Worm (Caenorhabditis elegans) whole organism, late embryonic: ENCODE results near the gene ptr-15.

Experiments
- C08G9.2 ChIP-seq: sonication (generic microtip); optimal IDR thresholded peaks from 2 replicates; lab custom pipeline; 2016; ENCODE audit warnings: mild to moderate bottlenecking, missing genetic modification characterization, moderate library complexity, missing compliant biosample characterization
- C38D4.7 ChIP-seq: fragments of 200-800 bp; sonication (Bioruptor generic); optimal IDR thresholded peaks from 2 replicates; lab custom pipeline; 2018; ENCODE audit warnings: mild to moderate bottlenecking, missing genetic modification characterization, moderate library complexity, missing compliant biosample characterization
- F13H6.1 ChIP-seq: sonication (generic microtip); optimal IDR thresholded peaks from 2 replicates; lab custom pipeline; 2016; ENCODE audit warnings: missing genetic modification characterization, missing compliant biosample characterization
- K02D7.2 ChIP-seq: sonication (generic microtip); optimal IDR thresholded peaks from 2 replicates; lab custom pipeline; 2017; ENCODE audit warnings: mild to moderate bottlenecking, missing genetic modification characterization, missing compliant biosample characterization
- Y22D7AL.16 ChIP-seq: sonication (generic microtip); optimal IDR thresholded peaks from 2 replicates; lab custom pipeline; 2016; ENCODE audit warnings: missing genetic modification characterization, missing compliant biosample characterization
- ahr-1 ChIP-seq: sonication (generic microtip); optimal IDR thresholded peaks from 2 replicates; lab custom pipeline; 2016; ENCODE audit warnings: missing genetic modification characterization, missing compliant biosample characterization
- ceh-14 ChIP-seq: sonication (generic microtip); optimal IDR thresholded peaks from 2 replicates; lab custom pipeline; 2016; ENCODE audit warnings: missing genotype, missing genetic modification characterization, missing compliant biosample characterization
- ceh-18 ChIP-seq: sonication (generic microtip); optimal IDR thresholded peaks from 2 replicates; lab custom pipeline; 2016; ENCODE audit warnings: missing genetic modification characterization, missing compliant biosample characterization
- ceh-19 ChIP-seq: fragments of 200-800 bp; sonication (Bioruptor generic); optimal IDR thresholded peaks from 2 replicates; lab custom pipeline; 2018; ENCODE audit warnings: mild to moderate bottlenecking, missing genetic modification characterization, missing compliant biosample characterization
- ceh-2 ChIP-seq: sonication (generic microtip); optimal IDR thresholded peaks from 2 replicates; lab custom pipeline; 2016; ENCODE audit warnings: missing genotype, missing genetic modification characterization, missing compliant biosample characterization
- ceh-22 ChIP-seq: sonication (generic microtip); optimal IDR thresholded peaks from 2 replicates; lab custom pipeline; 2017; ENCODE audit warnings: missing biosample characterization, missing genetic modification characterization
- ceh-24 ChIP-seq: sonication (generic microtip); optimal IDR thresholded peaks from 2 replicates; lab custom pipeline; 2016; ENCODE audit warnings: mild to moderate bottlenecking, missing genetic modification characterization, missing compliant biosample characterization
- ceh-31 ChIP-seq: sonication (generic microtip); optimal IDR thresholded peaks from 2 replicates; lab custom pipeline; 2016; ENCODE audit warnings: missing genetic modification characterization, missing compliant biosample characterization
- ceh-34 ChIP-seq: sonication (generic microtip); optimal IDR thresholded peaks from 2 replicates; lab custom pipeline; 2016; ENCODE audit warnings: mild to moderate bottlenecking, missing genetic modification characterization, missing compliant biosample characterization
- ceh-6 ChIP-seq: fragments of 200-800 bp; sonication (Bioruptor generic); optimal IDR thresholded peaks from 2 replicates; lab custom pipeline; 2018; ENCODE audit warnings: mild to moderate bottlenecking, missing genetic modification characterization, missing compliant biosample characterization
- elt-4 ChIP-seq: sonication (generic microtip); optimal IDR thresholded peaks from 2 replicates; lab custom pipeline; 2016; ENCODE audit warnings: missing genetic modification characterization, missing compliant biosample characterization
- ets-4 ChIP-seq: sonication (generic microtip); optimal IDR thresholded peaks from 2 replicates; lab custom pipeline; 2016; ENCODE audit warnings: missing genetic modification characterization, missing compliant biosample characterization
- fax-1 ChIP-seq: sonication (generic microtip); optimal IDR thresholded peaks from 2 replicates; lab custom pipeline; 2016; ENCODE audit warnings: missing genotype, missing genetic modification characterization, missing compliant biosample characterization
- fkh-10 ChIP-seq: fragments of 150-350 bp; optimal IDR thresholded peaks from 2 replicates; lab custom pipeline; 2014; ENCODE audit warnings: missing biosample characterization, missing genetic modification reagents, missing genetic modification characterization
- hlh-13 ChIP-seq: fragments of 200-800 bp; sonication (Bioruptor generic); optimal IDR thresholded peaks from 2 replicates; lab custom pipeline; 2018; ENCODE audit warnings: mild to moderate bottlenecking, missing genetic modification characterization, missing compliant biosample characterization
- hlh-30 ChIP-seq: sonication (generic microtip); optimal IDR thresholded peaks from 2 replicates; lab custom pipeline; 2017; ENCODE audit warnings: antibody characterized with exemption, missing genetic modification characterization, missing compliant biosample characterization; ENCODE audit not compliant: insufficient read depth
- hlh-6 ChIP-seq: sonication (generic microtip); optimal IDR thresholded peaks from 2 replicates; lab custom pipeline; 2016; ENCODE audit warnings: missing genotype, missing genetic modification characterization, missing compliant biosample characterization
- hlh-8 ChIP-seq: sonication (generic microtip); optimal IDR thresholded peaks from 2 replicates; lab custom pipeline; 2016; ENCODE audit warnings: missing genotype, missing genetic modification characterization, missing compliant biosample characterization
- lim-6 ChIP-seq: sonication (generic microtip); optimal IDR thresholded peaks from 2 replicates; lab custom pipeline; 2016; ENCODE audit warnings: missing genetic modification characterization, missing compliant biosample characterization
- madf-2 ChIP-seq: sonication (generic microtip); optimal IDR thresholded peaks from 2 replicates; lab custom pipeline; 2017; ENCODE audit warnings: missing genetic modification characterization, missing compliant biosample characterization
- nhr-11 ChIP-seq: fragments of 150-350 bp; optimal IDR thresholded peaks from 2 replicates; lab custom pipeline; 2014; ENCODE audit warnings: missing biosample characterization, missing genetic modification characterization
- nhr-232 ChIP-seq: sonication (generic microtip); optimal IDR thresholded peaks from 2 replicates; lab custom pipeline; 2016; ENCODE audit warnings: missing genetic modification characterization, missing compliant biosample characterization
- npax-4 ChIP-seq: sonication (generic microtip); optimal IDR thresholded peaks from 2 replicates; lab custom pipeline; 2016; ENCODE audit warnings: missing genetic modification characterization, missing compliant biosample characterization
- pat-9 ChIP-seq: fragments of 200-800 bp; sonication (Bioruptor generic); optimal IDR thresholded peaks from 2 replicates; lab custom pipeline; 2018; ENCODE audit warnings: mild to moderate bottlenecking, missing genetic modification characterization, moderate library complexity, missing compliant biosample characterization
- pha-2 ChIP-seq: sonication (generic microtip); optimal IDR thresholded peaks from 2 replicates; lab custom pipeline; 2017; ENCODE audit warnings: mild to moderate bottlenecking, missing genetic modification characterization, missing compliant biosample characterization
- ref-2 ChIP-seq: sonication (generic microtip); optimal IDR thresholded peaks from 2 replicates; lab custom pipeline; 2016; ENCODE audit warnings: missing genetic modification characterization, missing compliant biosample characterization
- syd-9 ChIP-seq: sonication (generic microtip); optimal IDR thresholded peaks from 2 replicates; lab custom pipeline; 2016; ENCODE audit warnings: mild to moderate bottlenecking, missing genetic modification characterization, moderate library complexity, missing compliant biosample characterization
- unc-3 ChIP-seq, 2 experiments: fragments of 200-800 bp in 1 of 2; sonication (Bioruptor generic) in 1 of 2; sonication (generic microtip) in 1 of 2; conservative IDR thresholded peaks in 1 of 2; optimal IDR thresholded peaks in 1 of 2; 2 replicates each; pipeline versions ENCODE4 v1.3.6 to Lab custom; 2016 to 2022; ENCODE audit warnings: missing compliant biosample characterization in 2 of 2, missing genetic modification characterization in 2 of 2, missing genetic modification reagents in 1 of 2
- unc-55 ChIP-seq: sonication (generic microtip); optimal IDR thresholded peaks from 2 replicates; lab custom pipeline; 2017; ENCODE audit warnings: missing biosample characterization, missing genetic modification reagents, missing genetic modification characterization
- zip-5 ChIP-seq: sonication (generic microtip); optimal IDR thresholded peaks from 2 replicates; lab custom pipeline; 2016; ENCODE audit warnings: missing genetic modification characterization, missing compliant biosample characterization
- ztf-16 ChIP-seq: sonication (generic microtip); optimal IDR thresholded peaks from 2 replicates; lab custom pipeline; 2017; ENCODE audit warnings: missing genetic modification characterization, missing compliant biosample characterization

Gene ptr-15

ce11 chrV:6956237-6956636 is 13.6 kb downstream of the ptr-15 start, which contains the start of gene mec-1:
mec-1 (plus strand) TSS chrV:6956537.
- TF ChIP-seq zip-5 (tag; lab: Kevin White, UChicago) = no peak
- no peak for TF ChIP-seq unc-55 (GFP tag; lab: Kevin White, UChicago)
- TF ChIP-seq nhr-11 (tag; lab: Kevin White, UChicago) = no peak
- no peak for TF ChIP-seq fax-1 (tag; lab: Kevin White, UChicago)
- no peak for TF ChIP-seq hlh-6 (tag; lab: Kevin White, UChicago)
- no peak for TF ChIP-seq lim-6 (tag; lab: Kevin White, UChicago)
- TF ChIP-seq ref-2 (tag; lab: Kevin White, UChicago) = no peak
- no peak for TF ChIP-seq ceh-2 (tag; lab: Kevin White, UChicago)
- no peak for TF ChIP-seq pat-9 (tag; lab: Kevin White, UChicago)
- TF ChIP-seq ztf-16 (tag; lab: Kevin White, UChicago) = no peak
- no peak for TF ChIP-seq ahr-1 (tag; lab: Kevin White, UChicago)
- no peak for TF ChIP-seq ceh-31 (tag; lab: Kevin White, UChicago)
- TF ChIP-seq nhr-232 = no peak
- no peak for TF ChIP-seq hlh-8 (tag; lab: Kevin White, UChicago)
- no peak for TF ChIP-seq ceh-24 (tag; lab: Kevin White, UChicago)
- TF ChIP-seq Y22D7AL.16 (tag; lab: Kevin White, UChicago) = no peak

- TF ChIP-seq unc-3 (GFP tag; conservative IDR thresholded peaks at IDR 0.05; lab: Robert Waterston, UW) (no peak), unc-3 (tag; optimal IDR thresholded peaks at IDR 0.05; lab: Kevin White, UChicago) (no peak), npax-4 (tag; lab: Kevin White, UChicago) (no peak), hlh-13 (GFP tag; lab: Kevin White, UChicago) (no peak), ceh-31 (tag; lab: Kevin White, UChicago) (no peak), ceh-6 (GFP tag; lab: Kevin White, UChicago) (no peak), ceh-2 (tag; lab: Kevin White, UChicago) (no peak), C08G9.2 (tag; lab: Kevin White, UChicago) (no peak), ceh-34 (tag; lab: Kevin White, UChicago) (no peak), ceh-14 (tag; lab: Kevin White, UChicago) (no peak), fkh-10 (GFP tag; lab: Kevin White, UChicago) (no peak)
- TF ChIP-seq, all 69 proteins: peak for 0
Observed at ce11 chrV:6953797-6954196, 16.0 kb downstream of the ptr-15 start, which contains the start of gene srg-31. srg-31 (minus strand) TSS chrV:6953897.

- TF ChIP-seq ets-4 (no peak), ceh-6 (GFP tag; lab: Kevin White, UChicago) (no peak), unc-3 (GFP tag; conservative IDR thresholded peaks at IDR 0.05; lab: Robert Waterston, UW) (no peak), unc-3 (tag; optimal IDR thresholded peaks at IDR 0.05; lab: Kevin White, UChicago) (no peak), pha-2 (tag; lab: Kevin White, UChicago) (no peak), ahr-1 (tag; lab: Kevin White, UChicago) (no peak), C38D4.7 (no peak), ceh-18 (tag; lab: Kevin White, UChicago) (no peak), ref-2 (tag; lab: Kevin White, UChicago) (no peak), ceh-22 (tag; lab: Kevin White, UChicago) (no peak), F13H6.1 (tag; lab: Kevin White, UChicago) (no peak), elt-4 (tag; lab: Kevin White, UChicago) (no peak), syd-9 (tag; lab: Kevin White, UChicago) (no peak), ceh-34 (tag; lab: Kevin White, UChicago) (no peak), fax-1 (tag; lab: Kevin White, UChicago) (no peak), fkh-10 (GFP tag; lab: Kevin White, UChicago) (no peak), ceh-19 (no peak), K02D7.2 (tag; lab: Kevin White, UChicago) (no peak), hlh-30 (tag; lab: Kevin White, UChicago) (no peak), madf-2 (tag; lab: Kevin White, UChicago) (no peak)
Observed at ce11 chrV:6951306-6951705, 18.5 kb downstream of the ptr-15 start, which contains the start of gene T07H8.11. T07H8.11 (minus strand) TSS chrV:6951406.
